Worm (Caenorhabditis elegans) whole organism, L4/young adult: ENCODE measurements around the gene K06B4.4.

Source experiments
- W03F9.2 ChIP-seq: fragments of 150-350 bp; optimal IDR thresholded peaks from 2 replicates; lab custom pipeline; 2014; ENCODE audit warnings: missing biosample characterization, missing genetic modification characterization
- dao-5 ChIP-seq: sonication (generic microtip); optimal IDR thresholded peaks from 2 replicates; lab custom pipeline; 2016; ENCODE audit warnings: missing genotype, missing genetic modification characterization, moderate library complexity, missing compliant biosample characterization
- him-1 ChIP-seq: sonication (generic microtip); optimal IDR thresholded peaks from 2 replicates; lab custom pipeline; 2016; ENCODE audit warnings: missing genotype, missing genetic modification reagents, missing genetic modification characterization, missing compliant biosample characterization

Gene K06B4.4

DNA sequence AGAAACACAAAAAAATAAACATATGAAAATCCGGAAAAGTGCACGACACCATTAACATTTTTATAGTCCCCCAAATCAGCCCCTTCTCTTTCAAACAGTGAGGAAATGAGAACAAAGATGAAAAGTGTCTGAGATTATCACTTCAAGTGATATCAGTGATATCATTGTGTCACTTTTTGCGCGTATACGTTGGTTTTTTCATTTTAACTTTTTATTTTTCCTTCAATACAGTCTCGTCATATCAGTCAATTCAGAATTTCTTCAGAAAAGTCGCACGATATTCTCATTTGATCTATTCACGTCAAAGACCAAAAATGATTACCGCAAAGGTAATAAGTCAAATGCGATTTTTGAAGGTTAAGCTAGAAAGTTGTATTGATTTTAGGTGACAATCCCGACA is 35.8 kb downstream of the K06B4.4 start, which contains the start of gene twk-34:
TSS of gene twk-34 (plus strand) at position 216 of the 400 bp plus-strand sequence.
- no peak for TF ChIP-seq him-1
- TF ChIP-seq dao-5 (tag; lab: Kevin White, UChicago) = no peak
- no peak for TF ChIP-seq W03F9.2 (tag; lab: Kevin White, UChicago)

- TF ChIP-seq dao-5 (tag; lab: Kevin White, UChicago) (no peak), him-1 (no peak), W03F9.2 (tag; lab: Kevin White, UChicago) (no peak)
Measured at ce11 chrV:15707982-15708381, 39.0 kb downstream of the K06B4.4 start.

DNA sequence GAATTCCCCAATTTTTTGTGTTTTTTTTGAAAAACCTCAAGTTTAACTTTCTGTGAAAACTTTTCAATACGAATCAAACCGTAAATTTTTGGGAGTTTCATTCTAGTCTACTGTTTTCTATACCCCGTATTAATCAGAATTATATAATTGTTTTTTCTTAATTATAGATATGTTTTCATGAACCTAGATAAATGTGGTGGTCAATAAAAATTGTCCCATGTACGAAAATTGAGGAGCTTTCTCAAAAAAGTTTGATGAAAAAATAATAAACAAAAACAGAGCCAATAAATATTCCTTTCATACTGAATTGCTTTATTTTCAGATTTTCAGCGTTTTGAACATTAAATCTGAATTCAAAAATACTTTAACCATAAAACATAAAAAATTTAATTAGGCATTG is 41.4 kb downstream of the K06B4.4 start, which contains the start of gene Y6E2A.1:
TSS of gene Y6E2A.1 (minus strand) at position 101 of the 400 bp plus-strand sequence.
- TF ChIP-seq W03F9.2 (tag; lab: Kevin White, UChicago) (no peak), him-1 (no peak), dao-5 (tag; lab: Kevin White, UChicago) (no peak)

DNA sequence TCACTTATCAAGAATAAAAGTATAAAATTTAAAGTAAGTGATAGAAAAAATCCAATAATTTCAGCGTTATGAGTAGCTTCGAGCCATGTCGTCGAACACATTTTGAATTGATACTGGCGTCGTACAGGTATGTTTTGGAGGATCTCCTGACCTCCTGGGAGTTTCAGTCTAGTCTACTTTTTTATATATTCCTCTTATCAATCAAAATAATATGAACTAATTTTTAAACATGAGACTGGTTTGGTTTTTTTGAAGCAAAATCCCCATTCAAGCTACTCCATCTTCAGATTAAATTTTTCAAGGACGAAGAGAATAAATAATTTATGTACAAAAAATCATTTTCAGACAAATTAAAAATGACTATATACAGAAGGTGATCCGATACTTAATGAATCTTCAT is 42.9 kb downstream of the K06B4.4 start, which contains the start of gene str-101:
TSS of gene str-101 (minus strand) at position 101 of the 400 bp plus-strand sequence.
- TF ChIP-seq W03F9.2 (tag; lab: Kevin White, UChicago) = no peak
- no peak for TF ChIP-seq dao-5 (tag; lab: Kevin White, UChicago)
- TF ChIP-seq him-1 = no peak

ce11 chrV:15712385-15712784 is 43.4 kb downstream of the K06B4.4 start:
- TF ChIP-seq dao-5 (tag; lab: Kevin White, UChicago) = no peak
- no peak for TF ChIP-seq W03F9.2 (tag; lab: Kevin White, UChicago)
- no peak for TF ChIP-seq him-1

DNA sequence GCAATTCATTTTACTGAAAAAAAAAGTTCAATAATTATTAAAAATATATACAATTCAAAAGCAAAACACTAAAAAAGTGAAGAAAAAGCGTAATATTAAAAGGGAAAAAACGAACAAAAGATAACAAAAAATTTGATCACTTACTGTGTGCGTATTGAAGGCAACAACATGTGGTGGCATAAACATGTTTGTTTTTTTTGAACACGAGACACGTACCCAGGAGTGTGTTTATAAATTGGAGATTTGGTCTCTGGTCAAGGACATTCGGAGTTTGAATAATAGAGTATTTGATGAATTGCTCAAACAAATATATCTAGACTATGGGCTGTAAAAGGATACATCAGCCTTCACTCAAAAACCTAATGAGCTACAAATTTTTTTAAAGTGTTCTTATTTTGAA is 46.7 kb downstream of the K06B4.4 start:
- TF ChIP-seq W03F9.2 (tag; lab: Kevin White, UChicago) (no peak), him-1 (no peak), dao-5 (tag; lab: Kevin White, UChicago) (no peak)

DNA sequence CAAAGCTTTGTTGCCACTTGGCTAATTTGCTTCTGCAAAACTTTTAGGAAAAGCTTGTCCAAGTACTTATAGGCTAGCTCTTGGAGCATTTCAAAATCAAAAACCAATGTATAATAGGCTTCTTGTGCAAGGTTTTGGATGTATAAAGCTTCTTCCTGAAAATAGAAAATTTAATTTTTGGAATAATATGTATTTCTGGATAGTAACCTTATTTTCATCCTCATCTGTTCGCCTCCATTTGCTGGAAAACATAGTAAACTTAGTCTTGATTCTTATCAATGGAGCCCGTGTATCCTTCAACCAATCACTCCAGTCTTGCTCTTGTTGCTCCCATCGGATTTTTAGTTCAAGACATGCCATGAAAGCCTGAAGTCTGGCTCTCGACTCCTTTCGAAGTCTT is 47.7 kb downstream of the K06B4.4 start, which contains the start of gene Y6E2A.4:
TSS of gene Y6E2A.4 (minus strand) at position 101 of the 400 bp plus-strand sequence.
- TF ChIP-seq dao-5 (tag; lab: Kevin White, UChicago) = no peak
- no peak for TF ChIP-seq him-1
- no peak for TF ChIP-seq W03F9.2 (tag; lab: Kevin White, UChicago)

ce11 chrV:15718562-15718961 is 49.6 kb downstream of the K06B4.4 start, which contains the start of gene Y6E2A.5:
Gene Y6E2A.5, minus strand, starts transcription at chrV:15718662.
- TF ChIP-seq him-1 = no peak
- no peak for TF ChIP-seq W03F9.2 (tag; lab: Kevin White, UChicago)

DNA sequence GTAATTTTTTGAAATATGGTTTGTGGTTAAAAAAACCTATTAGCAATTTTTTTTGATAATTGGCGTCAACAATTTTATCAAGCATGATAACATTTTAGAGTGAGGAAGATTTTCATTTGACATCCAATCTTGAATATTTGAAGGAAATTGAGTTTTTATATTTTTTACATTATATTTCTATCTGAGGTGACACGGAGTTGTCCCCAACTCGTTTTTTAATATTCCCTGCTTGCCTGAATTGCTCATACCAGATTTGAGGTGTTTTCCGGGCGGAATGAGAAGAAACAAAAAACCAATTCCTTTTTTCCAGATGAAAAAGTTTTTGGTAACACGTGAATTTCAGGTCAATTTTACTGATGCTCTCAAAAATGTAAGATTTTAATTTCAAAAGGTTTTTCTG is 50.6 kb downstream of the K06B4.4 start, which contains the start of gene Y6E2A.7:
TSS of gene Y6E2A.7 (plus strand) at position 301 of the 400 bp plus-strand sequence.
- TF ChIP-seq dao-5 (tag; lab: Kevin White, UChicago) = no peak
- TF ChIP-seq him-1 = no peak
- TF ChIP-seq W03F9.2 (tag; lab: Kevin White, UChicago) = no peak
